Worm (Caenorhabditis elegans): ENCODE measurements around the gene R10E4.9.
A peak's percentile ranks its signal among the peaks of the same experiment; 100 is the strongest.

Gene R10E4.9

DNA sequence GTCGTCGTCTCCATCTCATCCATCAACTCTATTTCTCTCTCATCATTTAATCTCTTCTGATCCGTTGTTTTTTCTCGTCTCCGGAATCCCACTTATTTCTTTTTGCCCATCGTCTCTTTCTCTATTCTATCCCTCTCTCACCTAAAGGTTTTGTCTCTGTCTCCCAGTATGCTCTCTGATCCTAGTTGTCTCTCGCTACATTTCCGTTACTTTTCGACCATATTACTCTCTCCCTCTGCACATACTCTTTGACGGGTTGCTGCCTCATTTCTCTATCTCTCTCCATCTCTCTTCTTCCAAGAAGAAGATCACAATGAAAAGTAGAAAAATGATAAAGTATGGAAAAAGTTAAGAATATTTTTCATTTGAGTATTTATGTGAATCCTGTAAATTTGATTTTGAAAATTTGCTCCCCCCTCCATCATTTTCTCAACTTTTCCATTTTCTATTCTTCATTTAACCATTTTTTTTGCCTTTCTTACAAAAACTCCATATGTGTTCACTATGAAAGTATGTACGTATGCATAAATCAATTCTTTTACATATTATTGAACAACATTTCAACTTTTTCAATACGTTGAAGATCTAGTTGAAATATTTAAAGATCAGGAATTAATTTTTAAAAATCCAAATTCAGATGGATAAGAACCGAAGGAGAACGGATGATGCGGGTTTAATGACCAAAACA is 15.0 kb upstream of the R10E4.9 start, which contains the start of gene tag-131:
Gene tag-131, plus strand, starts transcription at position 638 of the 688 bp plus-strand sequence.
- TF ChIP-seq nhr-23 (tag; optimal IDR thresholded peaks at IDR 0.05) (no peak), ZK546.5 (tag; optimal IDR thresholded peaks at IDR 0.05) (no peak), unc-55 (GFP tag; optimal IDR thresholded peaks at IDR 0.05) (no peak), dmd-4 (tag; optimal IDR thresholded peaks at IDR 0.05) (no peak), nhr-21 (tag; optimal IDR thresholded peaks at IDR 0.05) (peak; percentile 56), skn-1 (tag; optimal IDR thresholded peaks at IDR 0.05) (no peak), lin-39 (tag; optimal IDR thresholded peaks at IDR 0.05) (no peak), sem-4 (tag; optimal IDR thresholded peaks at IDR 0.05) (no peak), lin-11 (tag; optimal IDR thresholded peaks at IDR 0.05) (no peak), ceh-16 (tag; optimal IDR thresholded peaks at IDR 0.05) (no peak), sma-9 (GFP tag; optimal IDR thresholded peaks at IDR 0.05) (peak; percentile 20), sma-9 (tag; optimal IDR thresholded peaks at IDR 0.05) (no peak), nhr-77 (tag; optimal IDR thresholded peaks at IDR 0.05) (no peak), mab-5 (tag; optimal IDR thresholded peaks at IDR 0.05) (no peak), ztf-11 (tag; optimal IDR thresholded peaks at IDR 0.05) (no peak), Y55F3AM.14 (GFP tag; optimal IDR thresholded peaks at IDR 0.05) (no peak), peb-1 (tag; optimal IDR thresholded peaks at IDR 0.05) (no peak), blmp-1 (tag; optimal IDR thresholded peaks at IDR 0.05; ENCODE audit: insufficient read depth) (no peak), nhr-12 (tag; optimal IDR thresholded peaks at IDR 0.05) (no peak), ztf-1 (GFP tag; conservative IDR thresholded peaks at IDR 0.05) (no peak), F13H6.1 (tag; optimal IDR thresholded peaks at IDR 0.05) (peak; percentile 64), gmeb-1 (tag; optimal IDR thresholded peaks at IDR 0.05) (no peak), snpc-4 (tag; optimal IDR thresholded peaks at IDR 0.05) (no peak), nhr-11 (tag; optimal IDR thresholded peaks at IDR 0.05) (no peak), nhr-237 (tag; optimal IDR thresholded peaks at IDR 0.05) (no peak), nhr-129 (tag; optimal IDR thresholded peaks at IDR 0.05) (peak; percentile 46), lin-13 (GFP tag; optimal IDR thresholded peaks at IDR 0.05) (no peak), C34F6.9 (tag; optimal IDR thresholded peaks at IDR 0.05) (peak; percentile 67), nhr-6 (tag; optimal IDR thresholded peaks at IDR 0.05) (peak; percentile 34), ztf-4 (tag; optimal IDR thresholded peaks at IDR 0.05) (no peak), unc-62 (GFP tag; optimal IDR thresholded peaks at IDR 0.05) (no peak), aly-2 (tag; optimal IDR thresholded peaks at IDR 0.05) (no peak), elt-3 (tag; optimal IDR thresholded peaks at IDR 0.05) (no peak), R02D3.7 (tag; optimal IDR thresholded peaks at IDR 0.05) (no peak), mbf-1 (tag; optimal IDR thresholded peaks at IDR 0.05) (no peak), nhr-25 (tag; optimal IDR thresholded peaks at IDR 0.05) (no peak), unc-39 (tag; optimal IDR thresholded peaks at IDR 0.05) (no peak), zag-1 (tag; optimal IDR thresholded peaks at IDR 0.05) (no peak), crh-2 (tag; optimal IDR thresholded peaks at IDR 0.05) (peak; percentile 30), mdl-1 (tag; optimal IDR thresholded peaks at IDR 0.05) (no peak), elt-1 (tag; optimal IDR thresholded peaks at IDR 0.05) (no peak), lsy-2 (tag; optimal IDR thresholded peaks at IDR 0.05) (peak in 1 of 2 experiments; percentile 56), alr-1 (tag; optimal IDR thresholded peaks at IDR 0.05) (no peak), nhr-10 (tag; optimal IDR thresholded peaks at IDR 0.05) (no peak), sma-3 (GFP tag; optimal IDR thresholded peaks at IDR 0.05) (no peak), egl-27 (tag; optimal IDR thresholded peaks at IDR 0.05) (no peak), fos-1 (tag; optimal IDR thresholded peaks at IDR 0.05) (peak; percentile 11), ceh-82 (tag; optimal IDR thresholded peaks at IDR 0.05) (no peak), ama-1 (optimal IDR thresholded peaks at IDR 0.05) (no peak)

All from whole organism, L2 larva.